Fruit fly (Drosophila melanogaster) whole organism, embryonic: Measurements from ENCODE around the gene Ptp10D.
A peak's percentile ranks its signal among the peaks of the same experiment; 100 is the strongest.

Source experiments
- B-H1 ChIP-seq: fragments of 200-800 bp; sonication (Bioruptor generic); IDR thresholded peaks from 3 replicates; pipeline ENCODE4 v1.3.6; 2022; ENCODE audit warnings: missing biosample characterization, missing genetic modification characterization
- CG10366 ChIP-seq: fragments of 200-800 bp; sonication (Bioruptor generic); IDR thresholded peaks from 2 replicates; pipeline ENCODE4 v1.3.6; 2022; ENCODE audit warnings: missing biosample characterization, missing genetic modification characterization
- CG10462 ChIP-seq: fragments of 200-800 bp; sonication (Bioruptor generic); optimal IDR thresholded peaks from 2 replicates; lab custom pipeline; 2016; ENCODE audit warnings: missing biosample characterization, missing genetic modification characterization
- CG12391 ChIP-seq: fragments of 200-800 bp; sonication (Bioruptor generic); optimal IDR thresholded peaks from 3 replicates; lab custom pipeline; 2018; ENCODE audit warnings: missing biosample characterization, mild to moderate bottlenecking, missing genetic modification characterization, moderate library complexity
- CG12659 ChIP-seq: fragments of 200-800 bp; sonication (Bioruptor generic); optimal IDR thresholded peaks from 3 replicates; lab custom pipeline; 2017; ENCODE audit warnings: mild to moderate bottlenecking, missing biosample characterization, missing genetic modification reagents, missing genetic modification characterization
- CG13123 ChIP-seq: fragments of 200-800 bp; sonication (Bioruptor generic); optimal IDR thresholded peaks from 2 replicates; lab custom pipeline; 2016; ENCODE audit warnings: missing biosample characterization, missing genetic modification characterization
- CG14014 ChIP-seq: fragments of 200-800 bp; sonication (Bioruptor generic); IDR thresholded peaks from 2 replicates; pipeline ENCODE4 v1.3.6; 2022; ENCODE audit warnings: missing biosample characterization, missing genetic modification characterization
- CG1529 ChIP-seq: fragments of 200-800 bp; sonication (Bioruptor generic); optimal IDR thresholded peaks from 3 replicates; lab custom pipeline; 2018; ENCODE audit warnings: missing biosample characterization, missing genetic modification characterization
- CG1792 ChIP-seq: fragments of 200-800 bp; sonication (Bioruptor generic); optimal IDR thresholded peaks from 2 replicates; lab custom pipeline; 2016; ENCODE audit warnings: missing biosample characterization, missing genetic modification characterization
- CG34376 ChIP-seq: fragments of 200-800 bp; sonication (Bioruptor generic); optimal IDR thresholded peaks from 2 replicates; lab custom pipeline; 2018; ENCODE audit warnings: missing biosample characterization, mild to moderate bottlenecking, missing genetic modification characterization
- CG3838 ChIP-seq: fragments of 200-800 bp; sonication (Bioruptor generic); optimal IDR thresholded peaks from 3 replicates; lab custom pipeline; 2016; ENCODE audit warnings: missing biosample characterization, missing genetic modification characterization
- CG4707 ChIP-seq: fragments of 200-800 bp; sonication (Bioruptor generic); optimal IDR thresholded peaks from 2 replicates; lab custom pipeline; 2018; ENCODE audit warnings: missing biosample characterization, mild to moderate bottlenecking, missing genetic modification characterization, moderate library complexity
- CG6175 ChIP-seq: fragments of 200-800 bp; sonication (Bioruptor generic); IDR thresholded peaks from 3 replicates; pipeline ENCODE4 v1.3.6; 2022; ENCODE audit warnings: missing biosample characterization, missing genetic modification characterization
- CG7372 ChIP-seq: fragments of 200-800 bp; sonication (Bioruptor generic); IDR thresholded peaks from 2 replicates; pipeline ENCODE4 v1.3.6; 2022; ENCODE audit warnings: missing biosample characterization, missing genetic modification characterization
- CG7839 ChIP-seq: fragments of 200-800 bp; sonication (Bioruptor generic); optimal IDR thresholded peaks from 3 replicates; lab custom pipeline; 2018; ENCODE audit warnings: missing biosample characterization, mild to moderate bottlenecking, missing genetic modification characterization, moderate library complexity
- CG7987 ChIP-seq: fragments of 200-800 bp; sonication (Bioruptor generic); optimal IDR thresholded peaks from 2 replicates; lab custom pipeline; 2018; ENCODE audit warnings: missing biosample characterization, mild to moderate bottlenecking, missing genetic modification characterization, moderate library complexity
- CG8281 ChIP-seq: fragments of 200-800 bp; sonication (Bioruptor generic); optimal IDR thresholded peaks from 2 replicates; lab custom pipeline; 2018; ENCODE audit warnings: missing biosample characterization, mild to moderate bottlenecking, missing genetic modification characterization, moderate library complexity
- CG8359 ChIP-seq: fragments of 200-800 bp; sonication (Bioruptor generic); optimal IDR thresholded peaks from 2 replicates; lab custom pipeline; 2017; ENCODE audit warnings: missing biosample characterization, mild to moderate bottlenecking, missing genetic modification characterization, borderline replicate concordance
- CG9817 ChIP-seq: fragments of 200-800 bp; sonication (Bioruptor generic); optimal IDR thresholded peaks from 2 replicates; lab custom pipeline; 2018; ENCODE audit warnings: missing biosample characterization, mild to moderate bottlenecking, missing genetic modification characterization, moderate library complexity
- D19A ChIP-seq: fragments of 200-800 bp; optimal IDR thresholded peaks from 3 replicates; lab custom pipeline; 2019; ENCODE audit warnings: missing biosample characterization, mild to moderate bottlenecking, missing genetic modification characterization, moderate library complexity
- Dad ChIP-seq: fragments of 200-800 bp; sonication (Bioruptor generic); optimal IDR thresholded peaks from 3 replicates; lab custom pipeline; 2016; ENCODE audit warnings: missing biosample characterization, missing genetic modification characterization
- Dfd ChIP-seq, 2 experiments: fragments of >200 bp; optimal IDR thresholded peaks; 2 replicates each; lab custom pipeline; 2017; ENCODE audit warnings: missing biosample characterization in 2 of 2, missing genetic modification characterization in 2 of 2
- E2f1 ChIP-seq: fragments of 200-800 bp; sonication (Bioruptor generic); IDR thresholded peaks from 2 replicates; pipeline ENCODE4 v1.3.6; 2022; ENCODE audit warnings: missing biosample characterization, missing genetic modification characterization
- Elba2 ChIP-seq: fragments of 200-800 bp; sonication (Bioruptor generic); optimal IDR thresholded peaks from 3 replicates; lab custom pipeline; 2016; ENCODE audit warnings: missing biosample characterization, missing genetic modification characterization
- Hand ChIP-seq: fragments of 200-800 bp; sonication (Bioruptor generic); optimal IDR thresholded peaks from 2 replicates; lab custom pipeline; 2017; ENCODE audit warnings: mild to moderate bottlenecking, missing biosample characterization, missing genetic modification reagents, missing genetic modification characterization
- Hmx ChIP-seq: fragments of 200-800 bp; sonication (Bioruptor generic); optimal IDR thresholded peaks from 2 replicates; lab custom pipeline; 2016; ENCODE audit warnings: missing biosample characterization, missing genetic modification characterization
- Hr78 ChIP-seq, 2 experiments: fragments of 200-800 bp in 1 of 2; fragments of >200 bp in 1 of 2; sonication (Bioruptor generic) in 1 of 2; optimal IDR thresholded peaks; 2 replicates each; lab custom pipeline; 2017 to 2019; ENCODE audit warnings: missing biosample characterization in 2 of 2, missing genetic modification characterization in 2 of 2, mild to moderate bottlenecking in 1 of 2, moderate library complexity in 1 of 2
- Nf-YC ChIP-seq: fragments of 200-800 bp; optimal IDR thresholded peaks from 3 replicates; lab custom pipeline; 2019; ENCODE audit warnings: missing biosample characterization, mild to moderate bottlenecking, missing genetic modification characterization, moderate library complexity
- Rx ChIP-seq: fragments of 200-800 bp; sonication (Bioruptor generic); IDR thresholded peaks from 2 replicates; pipeline ENCODE4 v1.3.6; 2022; ENCODE audit warnings: missing biosample characterization, missing genetic modification characterization
- Sox100B ChIP-seq: fragments of 200-800 bp; sonication (Bioruptor generic); optimal IDR thresholded peaks from 3 replicates; lab custom pipeline; 2018; ENCODE audit warnings: missing biosample characterization, mild to moderate bottlenecking, missing genetic modification characterization
- Stat92E ChIP-seq, 3 experiments: fragments of >200 bp in 2 of 3; fragments of 200-800 bp in 1 of 3; sonication (Bioruptor generic) in 1 of 3; optimal IDR thresholded peaks; 2 replicates each; lab custom pipeline; 2017 to 2019; ENCODE audit warnings: missing biosample characterization in 3 of 3, missing genetic modification characterization in 3 of 3, mild to moderate bottlenecking in 1 of 3, moderate library complexity in 1 of 3
- Xbp1 ChIP-seq: fragments of 200-800 bp; sonication (Bioruptor generic); optimal IDR thresholded peaks from 3 replicates; lab custom pipeline; 2016; ENCODE audit warnings: missing biosample characterization, mild to moderate bottlenecking, missing genetic modification characterization
- abd-A ChIP-seq: fragments of 200-800 bp; sonication (Bioruptor generic); optimal IDR thresholded peaks from 3 replicates; lab custom pipeline; 2019; ENCODE audit warnings: missing biosample characterization, mild to moderate bottlenecking, missing genetic modification characterization, moderate library complexity
- ash1 ChIP-seq: fragments of 200-800 bp; sonication (Bioruptor generic); optimal IDR thresholded peaks from 2 replicates; lab custom pipeline; 2018; ENCODE audit warnings: missing biosample characterization, mild to moderate bottlenecking, missing genetic modification characterization
- bcd ChIP-seq: fragments of 200-800 bp; sonication (Bioruptor generic); optimal IDR thresholded peaks from 2 replicates; lab custom pipeline; 2017; ENCODE audit warnings: missing biosample characterization, mild to moderate bottlenecking, missing genetic modification characterization
- bowl ChIP-seq: fragments of 200-800 bp; sonication (Bioruptor generic); IDR thresholded peaks from 2 replicates; pipeline ENCODE4 v1.3.6; 2022; ENCODE audit warnings: missing biosample characterization, missing genetic modification characterization
- cas ChIP-seq: fragments of 200-800 bp; sonication (Bioruptor generic); IDR thresholded peaks from 2 replicates; pipeline ENCODE4 v1.3.6; 2022; ENCODE audit warnings: missing biosample characterization, missing genetic modification characterization
- cg ChIP-seq: fragments of 200-800 bp; sonication (Bioruptor generic); optimal IDR thresholded peaks from 3 replicates; lab custom pipeline; 2019; ENCODE audit warnings: missing biosample characterization, mild to moderate bottlenecking, missing genetic modification characterization, moderate library complexity
- fru ChIP-seq: fragments of >200 bp; optimal IDR thresholded peaks from 2 replicates; lab custom pipeline; 2017
- fu2 ChIP-seq: fragments of 200-800 bp; sonication (Bioruptor generic); optimal IDR thresholded peaks from 2 replicates; lab custom pipeline; 2016; ENCODE audit warnings: missing biosample characterization, missing genetic modification characterization
- gcm ChIP-seq: fragments of 200-800 bp; sonication (Bioruptor generic); optimal IDR thresholded peaks from 2 replicates; lab custom pipeline; 2019; ENCODE audit warnings: missing biosample characterization, mild to moderate bottlenecking, missing genetic modification characterization, moderate library complexity
- h ChIP-seq: fragments of >200 bp; optimal IDR thresholded peaks from 2 replicates; lab custom pipeline; 2017
- ken ChIP-seq: fragments of 200-800 bp; sonication (Bioruptor generic); IDR thresholded peaks from 3 replicates; pipeline ENCODE4 v1.3.6; 2022; ENCODE audit warnings: missing biosample characterization, missing genetic modification characterization
- kni ChIP-seq: fragments of 200-800 bp; sonication (Bioruptor generic); optimal IDR thresholded peaks from 3 replicates; lab custom pipeline; 2017; ENCODE audit warnings: mild to moderate bottlenecking, missing biosample characterization, missing genetic modification reagents, missing genetic modification characterization
- lab ChIP-seq: fragments of 200-800 bp; sonication (Bioruptor generic); optimal IDR thresholded peaks from 3 replicates; lab custom pipeline; 2017; ENCODE audit warnings: missing biosample characterization, missing genetic modification characterization, mild to moderate bottlenecking, moderate library complexity, missing genetic modification reagents
- nau ChIP-seq: fragments of 200-800 bp; sonication (Bioruptor generic); optimal IDR thresholded peaks from 3 replicates; lab custom pipeline; 2017; ENCODE audit warnings: missing biosample characterization, mild to moderate bottlenecking, missing genetic modification characterization, missing genetic modification reagents
- pros ChIP-seq: fragments of 200-800 bp; sonication (Bioruptor generic); optimal IDR thresholded peaks from 3 replicates; lab custom pipeline; 2019; ENCODE audit warnings: missing biosample characterization, mild to moderate bottlenecking, missing genetic modification characterization, moderate library complexity
- pzg ChIP-seq: fragments of 200-800 bp; sonication (Bioruptor generic); optimal IDR thresholded peaks from 3 replicates; lab custom pipeline; 2018; ENCODE audit warnings: missing biosample characterization, mild to moderate bottlenecking, missing genetic modification characterization, moderate library complexity
- sens-2 ChIP-seq: fragments of 200-800 bp; sonication (Bioruptor generic); IDR thresholded peaks from 2 replicates; pipeline ENCODE4 v1.3.6; 2022; ENCODE audit warnings: missing biosample characterization, missing genetic modification characterization
- sim ChIP-seq: fragments of 200-800 bp; sonication (Bioruptor generic); IDR thresholded peaks from 2 replicates; pipeline ENCODE4 v1.3.6; 2022; ENCODE audit warnings: missing biosample characterization, missing genetic modification characterization
- stc ChIP-seq: fragments of 200-800 bp; sonication (Bioruptor generic); IDR thresholded peaks from 2 replicates; pipeline ENCODE4 v1.3.6; 2022; ENCODE audit warnings: missing biosample characterization, missing genetic modification characterization
- tin ChIP-seq: fragments of 200-800 bp; sonication (Bioruptor generic); optimal IDR thresholded peaks from 3 replicates; lab custom pipeline; 2016; ENCODE audit warnings: missing biosample characterization, missing genetic modification characterization

The Ptp10D gene

dm6 chrX:11660476-11660875 is 38.7 kb downstream of the Ptp10D start (continued):
- no peak for TF ChIP-seq CG9817 (tag; lab: Kevin White, UChicago)
- TF ChIP-seq CG7987 (GFP tag; lab: Kevin White, UChicago): peak; percentile 61
- TF ChIP-seq Hmx (GFP tag; lab: Kevin White, UChicago): no peak
- TF ChIP-seq CG13123 (GFP tag; lab: Kevin White, UChicago): no peak
- no peak for TF ChIP-seq fu2 (GFP tag; lab: Kevin White, UChicago)
- TF ChIP-seq B-H1 (GFP tag; lab: Robert Waterston, UW): no peak; the same call in 2 of the 3 replicates
- no peak for TF ChIP-seq cas (GFP tag; lab: Robert Waterston, UW)
- peak; percentile 63 for TF ChIP-seq kni
- TF ChIP-seq CG12659: peak; percentile 15
- TF ChIP-seq cg (GFP tag; lab: Kevin White, UChicago): no peak
- TF ChIP-seq ash1 (GFP tag; lab: Kevin White, UChicago): no peak
- TF ChIP-seq CG6175 (GFP tag; lab: Robert Waterston, UW): no peak
- TF ChIP-seq h (lab: Kevin White, UChicago): no peak
- TF ChIP-seq CG7839 (tag; lab: Kevin White, UChicago): peak; percentile 18
- no peak for TF ChIP-seq E2f1 (GFP tag; lab: Robert Waterston, UW)
- TF ChIP-seq CG10462 (GFP tag; lab: Kevin White, UChicago): no peak
- TF ChIP-seq CG8359 (GFP tag; lab: Kevin White, UChicago): peak; percentile 32
- TF ChIP-seq Elba2 (GFP tag; lab: Kevin White, UChicago): no peak
- TF ChIP-seq CG8281 (tag; lab: Kevin White, UChicago): peak; percentile 13
- no peak for TF ChIP-seq CG34376 (GFP tag; lab: Kevin White, UChicago)
- no peak for TF ChIP-seq Stat92E (GFP tag; optimal IDR thresholded peaks at IDR 0.05; lab: Kevin White, UChicago)
- TF ChIP-seq D19A (tag; lab: Kevin White, UChicago): no peak
- no peak for TF ChIP-seq fru
- TF ChIP-seq CG10366 (GFP tag; lab: Robert Waterston, UW): no peak
- no peak for TF ChIP-seq tin (GFP tag; lab: Kevin White, UChicago)
- no peak for TF ChIP-seq pros
- TF ChIP-seq stc (GFP tag; lab: Robert Waterston, UW): peak; percentile 66; the same call in 1 of the 2 replicates
- no peak for TF ChIP-seq Dad (GFP tag; lab: Kevin White, UChicago)
- TF ChIP-seq CG1792: peak; percentile 18
- no peak for TF ChIP-seq Hand (GFP tag; lab: Kevin White, UChicago)
- peak; percentile 19 for TF ChIP-seq gcm (GFP tag; lab: Kevin White, UChicago)
- TF ChIP-seq CG1529 (GFP tag; lab: Kevin White, UChicago): peak; percentile 53
- TF ChIP-seq Rx (GFP tag; lab: Robert Waterston, UW): no peak
- peak; percentile 38; the same call in 1 of the 2 replicates for TF ChIP-seq CG14014 (GFP tag; lab: Robert Waterston, UW)
- TF ChIP-seq CG12391 (tag; lab: Kevin White, UChicago): peak; percentile 17
- no peak for TF ChIP-seq ken (GFP tag; lab: Robert Waterston, UW)
- TF ChIP-seq Hr78 (GFP tag; optimal IDR thresholded peaks at IDR 0.05; lab: Kevin White, UChicago): no peak
- TF ChIP-seq CG3838 (GFP tag; lab: Kevin White, UChicago): no peak
- TF ChIP-seq abd-A (tag; lab: Kevin White, UChicago): no peak
- no peak for TF ChIP-seq CG7372 (GFP tag; lab: Robert Waterston, UW)
- TF ChIP-seq sens-2 (GFP tag; lab: Robert Waterston, UW): no peak
- peak; percentile 72 for TF ChIP-seq nau (GFP tag; lab: Kevin White, UChicago)
- TF ChIP-seq bowl (GFP tag; lab: Robert Waterston, UW): no peak
- TF ChIP-seq Xbp1 (GFP tag; lab: Kevin White, UChicago): no peak
- peak; percentile 72 for TF ChIP-seq lab (GFP tag; lab: Kevin White, UChicago)
- TF ChIP-seq Dfd (GFP tag; optimal IDR thresholded peaks at IDR 0.05; lab: Kevin White, UChicago): no peak
- peak; percentile 8 for TF ChIP-seq bcd
- TF ChIP-seq CG4707 (GFP tag; lab: Kevin White, UChicago): peak; percentile 52
- no peak for TF ChIP-seq Nf-YC
- TF ChIP-seq sim (GFP tag; lab: Robert Waterston, UW): no peak
- no peak for TF ChIP-seq pzg (GFP tag; lab: Kevin White, UChicago)
- TF ChIP-seq Sox100B (GFP tag; lab: Kevin White, UChicago): peak; percentile 54
